Worm (Caenorhabditis elegans) whole organism, L4 larva: ENCODE measurements around the gene dhs-16.

Source experiments
- F37D6.2 ChIP-seq: sonication (generic microtip); optimal IDR thresholded peaks from 2 replicates; lab custom pipeline; 2016; ENCODE audit warnings: mild to moderate bottlenecking, missing genetic modification characterization, missing compliant biosample characterization
- F44E2.7 ChIP-seq: fragments of 200-800 bp; sonication (Bioruptor generic); IDR thresholded peaks from 2 replicates; pipeline ENCODE4 v2.1.2; 2022; ENCODE audit warnings: missing genetic modification characterization, missing compliant biosample characterization
- F49E8.2 ChIP-seq: sonication (generic microtip); optimal IDR thresholded peaks from 2 replicates; lab custom pipeline; 2016; ENCODE audit warnings: missing compliant biosample characterization, mild to moderate bottlenecking, missing genetic modification characterization, borderline replicate concordance
- Y48G9A.11 ChIP-seq: fragments of 200-800 bp; sonication (Bioruptor generic); IDR thresholded peaks from 2 replicates; pipeline ENCODE4 v1.3.6; 2022; ENCODE audit warnings: missing genetic modification reagents, missing genetic modification characterization, missing compliant biosample characterization
- Y5F2A.4 ChIP-seq: fragments of 200-800 bp; sonication (Bioruptor generic); optimal IDR thresholded peaks from 2 replicates; lab custom pipeline; 2018; ENCODE audit warnings: mild to moderate bottlenecking, missing genetic modification characterization, missing compliant biosample characterization
- arid-1 ChIP-seq: fragments of 200-800 bp; sonication (Bioruptor generic); conservative IDR thresholded peaks from 2 replicates; pipeline ENCODE4 v1.3.6; 2022; ENCODE audit warnings: missing genetic modification reagents, missing genetic modification characterization, missing compliant biosample characterization
- attf-4 ChIP-seq: sonication (generic microtip); optimal IDR thresholded peaks from 3 replicates; lab custom pipeline; 2017; ENCODE audit warnings: missing biosample characterization, missing genetic modification characterization
- ceh-20 ChIP-seq: fragments of 200-800 bp; sonication (Bioruptor generic); IDR thresholded peaks from 2 replicates; pipeline ENCODE4 v1.3.6; 2022; ENCODE audit warnings: missing genetic modification reagents, missing genetic modification characterization, missing compliant biosample characterization
- ceh-44 ChIP-seq: fragments of 200-800 bp; sonication (Bioruptor generic); IDR thresholded peaks from 2 replicates; pipeline ENCODE4 v1.3.6; 2022; ENCODE audit warnings: missing genetic modification reagents, missing genetic modification characterization, missing compliant biosample characterization
- ceh-62 ChIP-seq: sonication (generic microtip); optimal IDR thresholded peaks from 2 replicates; lab custom pipeline; 2017; ENCODE audit warnings: missing biosample characterization, missing genetic modification characterization
- ceh-82 ChIP-seq: sonication (generic microtip); optimal IDR thresholded peaks from 2 replicates; lab custom pipeline; 2017; ENCODE audit warnings: missing biosample characterization, missing genetic modification characterization
- cey-2 ChIP-seq: sonication (generic microtip); optimal IDR thresholded peaks from 3 replicates; lab custom pipeline; 2017; ENCODE audit warnings: missing genetic modification characterization, mild to moderate bottlenecking, missing compliant biosample characterization, antibody characterized with exemption, borderline replicate concordance; ENCODE audit not compliant: insufficient read depth
- ctbp-1 ChIP-seq: fragments of 200-800 bp; sonication (Bioruptor generic); IDR thresholded peaks from 2 replicates; pipeline ENCODE4 v1.3.6; 2022; ENCODE audit warnings: missing genetic modification reagents, missing genetic modification characterization, missing compliant biosample characterization
- dmd-9 ChIP-seq: fragments of 200-800 bp; sonication (Bioruptor generic); IDR thresholded peaks from 2 replicates; pipeline ENCODE4 v1.3.6; 2022; ENCODE audit warnings: missing genetic modification reagents, missing genetic modification characterization, missing compliant biosample characterization
- duxl-1 ChIP-seq: sonication (generic microtip); optimal IDR thresholded peaks from 2 replicates; lab custom pipeline; 2016; ENCODE audit warnings: mild to moderate bottlenecking, missing genetic modification characterization, moderate library complexity, missing compliant biosample characterization; ENCODE audit not compliant: poor library complexity
- dve-1 ChIP-seq: sonication (generic microtip); optimal IDR thresholded peaks from 2 replicates; lab custom pipeline; 2017; ENCODE audit warnings: antibody characterized with exemption, mild to moderate bottlenecking, missing genetic modification characterization, missing compliant biosample characterization; ENCODE audit not compliant: insufficient read depth
- egl-43 ChIP-seq: fragments of 200-800 bp; sonication (Bioruptor generic); IDR thresholded peaks from 2 replicates; pipeline ENCODE4 v1.3.6; 2022; ENCODE audit warnings: missing genetic modification reagents, missing genetic modification characterization, missing compliant biosample characterization
- gei-8 ChIP-seq: fragments of 200-800 bp; sonication (Bioruptor generic); optimal IDR thresholded peaks from 2 replicates; lab custom pipeline; 2018; ENCODE audit warnings: mild to moderate bottlenecking, missing genetic modification characterization, missing compliant biosample characterization
- hlh-30 ChIP-seq: sonication (generic microtip); optimal IDR thresholded peaks from 2 replicates; lab custom pipeline; 2017; ENCODE audit warnings: antibody characterized with exemption, mild to moderate bottlenecking, missing genetic modification characterization, missing compliant biosample characterization; ENCODE audit not compliant: insufficient read depth
- hmg-1.1 ChIP-seq: fragments of 200-800 bp; sonication (Bioruptor generic); IDR thresholded peaks from 2 replicates; pipeline ENCODE4 v1.3.6; 2022; ENCODE audit warnings: missing genetic modification reagents, missing genetic modification characterization, missing compliant biosample characterization
- jun-1 ChIP-seq: fragments of 150-350 bp; optimal IDR thresholded peaks from 2 replicates; lab custom pipeline; 2014; ENCODE audit warnings: missing biosample characterization, missing genetic modification reagents, missing genetic modification characterization
- lin-29 ChIP-seq: fragments of 200-800 bp; sonication (Bioruptor generic); IDR thresholded peaks from 2 replicates; pipeline ENCODE4 v1.3.6; 2022; ENCODE audit warnings: missing genetic modification reagents, missing genetic modification characterization, missing compliant biosample characterization
- lir-3 ChIP-seq: sonication (generic microtip); optimal IDR thresholded peaks from 2 replicates; lab custom pipeline; 2016; ENCODE audit warnings: mild to moderate bottlenecking, missing genetic modification characterization, missing compliant biosample characterization
- lsy-2 ChIP-seq, 2 experiments: fragments of 150-350 bp in 1 of 2; sonication (generic microtip) in 1 of 2; optimal IDR thresholded peaks; 2 replicates each; lab custom pipeline; 2014 to 2017; ENCODE audit warnings: missing biosample characterization in 2 of 2, missing genetic modification characterization in 2 of 2
- madf-9 ChIP-seq: fragments of 200-800 bp; sonication (Bioruptor generic); conservative IDR thresholded peaks from 2 replicates; pipeline ENCODE4 v1.3.6; 2022; ENCODE audit warnings: missing genetic modification reagents, missing genetic modification characterization, missing compliant biosample characterization
- mdt-29 ChIP-seq: fragments of 200-800 bp; sonication (Bioruptor generic); IDR thresholded peaks from 2 replicates; pipeline ENCODE4 v1.3.6; 2022; ENCODE audit warnings: missing genetic modification reagents, missing genetic modification characterization, missing compliant biosample characterization
- mes-2 ChIP-seq: sonication (generic microtip); optimal IDR thresholded peaks from 2 replicates; lab custom pipeline; 2016; ENCODE audit warnings: missing genotype, mild to moderate bottlenecking, missing genetic modification characterization, missing compliant biosample characterization; ENCODE audit not compliant: poor library complexity, severe bottlenecking
- nhr-102 ChIP-seq: sonication (generic microtip); optimal IDR thresholded peaks from 2 replicates; lab custom pipeline; 2016; ENCODE audit warnings: mild to moderate bottlenecking, missing genetic modification characterization, moderate library complexity, missing compliant biosample characterization
- nhr-28 ChIP-seq: fragments of 150-350 bp; optimal IDR thresholded peaks from 2 replicates; lab custom pipeline; 2014; ENCODE audit warnings: missing biosample characterization, missing genetic modification characterization
- nhr-48 ChIP-seq: sonication (generic microtip); optimal IDR thresholded peaks from 2 replicates; lab custom pipeline; 2016; ENCODE audit warnings: mild to moderate bottlenecking, missing genetic modification characterization, missing compliant biosample characterization
- nhr-6 ChIP-seq: fragments of 150-350 bp; optimal IDR thresholded peaks from 2 replicates; lab custom pipeline; 2014; ENCODE audit warnings: missing biosample characterization, missing genetic modification characterization
- nhr-76 ChIP-seq: fragments of 150-350 bp; optimal IDR thresholded peaks from 2 replicates; lab custom pipeline; 2014; ENCODE audit warnings: missing biosample characterization, missing genetic modification characterization
- pha-4 ChIP-seq, 2 experiments: fragments of 150-350 bp in 1 of 2; fragments of 200-800 bp in 1 of 2; sonication (Bioruptor generic) in 1 of 2; IDR thresholded peaks in 1 of 2; optimal IDR thresholded peaks in 1 of 2; 2 replicates each; pipeline versions ENCODE4 v1.3.6 to Lab custom; 2014 to 2022; ENCODE audit warnings: missing genetic modification characterization in 2 of 2, missing genetic modification reagents in 2 of 2, missing biosample characterization in 1 of 2, missing compliant biosample characterization in 1 of 2
- rbr-2 ChIP-seq: sonication (generic microtip); optimal IDR thresholded peaks from 2 replicates; lab custom pipeline; 2016; ENCODE audit warnings: missing genotype, missing genetic modification characterization, missing compliant biosample characterization
- sdz-12 ChIP-seq: fragments of 200-800 bp; sonication (Bioruptor generic); optimal IDR thresholded peaks from 2 replicates; lab custom pipeline; 2018; ENCODE audit warnings: mild to moderate bottlenecking, missing genetic modification characterization, missing compliant biosample characterization
- set-16 ChIP-seq: fragments of 200-800 bp; sonication (Bioruptor generic); IDR thresholded peaks from 2 replicates; pipeline ENCODE4 v1.3.6; 2022; ENCODE audit warnings: missing genetic modification reagents, missing genetic modification characterization, missing compliant biosample characterization
- skn-1 ChIP-seq: fragments of 150-350 bp; optimal IDR thresholded peaks from 2 replicates; lab custom pipeline; 2014; ENCODE audit warnings: missing biosample characterization, missing genetic modification characterization
- spr-3 ChIP-seq: fragments of 200-800 bp; sonication (Bioruptor generic); optimal IDR thresholded peaks from 2 replicates; lab custom pipeline; 2018; ENCODE audit warnings: mild to moderate bottlenecking, missing genetic modification characterization, missing compliant biosample characterization
- tra-1 ChIP-seq: fragments of 200-800 bp; sonication (Bioruptor generic); IDR thresholded peaks from 2 replicates; pipeline ENCODE4 v1.3.6; 2022; ENCODE audit warnings: missing genetic modification reagents, missing genetic modification characterization, missing compliant biosample characterization
- vab-7 ChIP-seq: fragments of 200-800 bp; sonication (Bioruptor generic); IDR thresholded peaks from 2 replicates; pipeline ENCODE4 v1.3.6; 2022; ENCODE audit warnings: missing genetic modification reagents, missing genetic modification characterization, missing compliant biosample characterization
- zag-1 ChIP-seq: fragments of 150-350 bp; optimal IDR thresholded peaks from 2 replicates; lab custom pipeline; 2014; ENCODE audit warnings: missing biosample characterization, missing genetic modification characterization
- zfp-3 ChIP-seq: fragments of 200-800 bp; sonication (Bioruptor generic); conservative IDR thresholded peaks from 2 replicates; pipeline ENCODE4 v1.3.6; 2022; ENCODE audit warnings: missing genetic modification reagents, missing genetic modification characterization, missing compliant biosample characterization
- zip-11 ChIP-seq: fragments of 200-800 bp; sonication (Bioruptor generic); IDR thresholded peaks from 2 replicates; pipeline ENCODE4 v1.3.6; 2022; ENCODE audit warnings: missing genetic modification characterization, missing compliant biosample characterization
- zip-2 ChIP-seq: fragments of 150-350 bp; optimal IDR thresholded peaks from 2 replicates; lab custom pipeline; 2014; ENCODE audit warnings: missing biosample characterization, missing genetic modification characterization
- ztf-11 ChIP-seq: fragments of 150-350 bp; optimal IDR thresholded peaks from 2 replicates; lab custom pipeline; 2014; ENCODE audit warnings: missing biosample characterization, missing genetic modification characterization

The dhs-16 gene

ce11 chrV:6017630-6018029 lies 34.1 kb downstream of the dhs-16 start, which contains the start of the genes rpt-2 and aps-1 (continued):
- TF ChIP-seq ceh-44 (GFP tag; lab: Robert Waterston, UW) = no peak
- TF ChIP-seq ceh-62 (tag; lab: Kevin White, UChicago) = no peak
- no peak for TF ChIP-seq zip-11 (GFP tag; lab: Robert Waterston, UW)
- TF ChIP-seq pha-4 (GFP tag; IDR thresholded peaks at IDR 0.05; lab: Robert Waterston, UW) = no peak; the same call in 1 of the 2 replicates
- peak; percentile 83 for TF ChIP-seq pha-4 (tag; optimal IDR thresholded peaks at IDR 0.05; lab: Kevin White, UChicago)
- TF ChIP-seq ctbp-1 (GFP tag; lab: Robert Waterston, UW) = no peak
- peak in 1 of 2 experiments; percentile 91 for TF ChIP-seq lsy-2 (tag; optimal IDR thresholded peaks at IDR 0.05; lab: Kevin White, UChicago)
- no peak for TF ChIP-seq nhr-102 (tag; lab: Kevin White, UChicago)
- TF ChIP-seq ceh-82 (tag; lab: Kevin White, UChicago) = no peak
- peak; percentile 92 for TF ChIP-seq Y48G9A.11
- no peak for TF ChIP-seq F49E8.2 (tag; lab: Kevin White, UChicago)
- no peak for TF ChIP-seq attf-4 (tag; lab: Kevin White, UChicago)
- TF ChIP-seq tra-1 (GFP tag; lab: Robert Waterston, UW) = no peak
- TF ChIP-seq rbr-2 (tag; lab: Kevin White, UChicago) = peak; percentile 68
- TF ChIP-seq F37D6.2 (tag; lab: Kevin White, UChicago) = peak; percentile 1
- TF ChIP-seq ztf-11 (tag; lab: Kevin White, UChicago) = no peak
- TF ChIP-seq nhr-48 = no peak
- TF ChIP-seq jun-1 (tag; lab: Kevin White, UChicago) = no peak
- no peak for TF ChIP-seq zip-2 (tag; lab: Kevin White, UChicago)
- no peak for TF ChIP-seq egl-43 (GFP tag; lab: Robert Waterston, UW)
- TF ChIP-seq mes-2 (tag; lab: Kevin White, UChicago) = peak; percentile 87
- no peak for TF ChIP-seq skn-1 (tag; lab: Kevin White, UChicago)
- no peak for TF ChIP-seq sdz-12 (GFP tag; lab: Kevin White, UChicago)
- TF ChIP-seq mdt-29 (GFP tag; lab: Robert Waterston, UW) = no peak
- no peak for TF ChIP-seq nhr-76
- no peak for TF ChIP-seq lin-29
- TF ChIP-seq zfp-3 = no peak
- no peak for TF ChIP-seq Y5F2A.4
- no peak for TF ChIP-seq zag-1 (tag; lab: Kevin White, UChicago)
- TF ChIP-seq set-16 (GFP tag; lab: Robert Waterston, UW) = no peak
- TF ChIP-seq hlh-30 = peak; percentile 89
- no peak for TF ChIP-seq ceh-20
- peak; percentile 46 for TF ChIP-seq duxl-1 (tag; lab: Kevin White, UChicago)
- no peak for TF ChIP-seq arid-1 (GFP tag; lab: Robert Waterston, UW)
- TF ChIP-seq dmd-9 (GFP tag; lab: Robert Waterston, UW) = no peak
- TF ChIP-seq madf-9 (GFP tag; lab: Robert Waterston, UW) = no peak
- no peak for TF ChIP-seq spr-3 (GFP tag; lab: Kevin White, UChicago)
- peak; percentile 56 for TF ChIP-seq hmg-1.1 (GFP tag; lab: Robert Waterston, UW)
- TF ChIP-seq nhr-6 (tag; lab: Kevin White, UChicago) = peak; percentile 45
- TF ChIP-seq nhr-28 (tag; lab: Kevin White, UChicago) = peak; percentile 47
- TF ChIP-seq vab-7 (GFP tag; lab: Robert Waterston, UW) = no peak
- TF ChIP-seq lir-3 = no peak
- no peak for TF ChIP-seq F44E2.7 (GFP tag; lab: Robert Waterston, UW)
- TF ChIP-seq dve-1 = peak; percentile 76
- TF ChIP-seq cey-2 = no peak
- TF ChIP-seq gei-8 = no peak
